Fruit fly (Drosophila melanogaster) Kc167 (cell line): ENCODE measurements around the gene CG31676.

Experiments used
- Myc ChIP-seq: fragments of >200 bp; optimal IDR thresholded peaks from 2 replicates; lab custom pipeline; 2017; ENCODE audit warnings: missing external identifiers
- Sin3A ChIP-seq: fragments of >200 bp; optimal IDR thresholded peaks from 2 replicates; lab custom pipeline; 2018; ENCODE audit warnings: missing external identifiers
- h ChIP-seq: fragments of >200 bp; optimal IDR thresholded peaks from 3 replicates; lab custom pipeline; 2018; ENCODE audit warnings: missing external identifiers
- insv ChIP-seq: fragments of >200 bp; optimal IDR thresholded peaks from 3 replicates; lab custom pipeline; 2018; ENCODE audit warnings: missing external identifiers
- psq ChIP-seq: fragments of >200 bp; optimal IDR thresholded peaks from 2 replicates; lab custom pipeline; 2017; ENCODE audit warnings: missing external identifiers
- ttk ChIP-seq: sonication (Bioruptor generic); optimal IDR thresholded peaks from 2 replicates; lab custom pipeline; 2017; ENCODE audit warnings: missing external identifiers

The CG31676 gene

dm6 chr2L:20828701-20829100 lies 11.8 kb upstream of the CG31676 start:
- TF ChIP-seq insv (no peak), Sin3A (lab: Kevin White, UChicago) (no peak), h (lab: Kevin White, UChicago) (no peak), psq (no peak), ttk (lab: Kevin White, UChicago) (no peak), Myc (lab: Kevin White, UChicago) (no peak)

- no peak for TF ChIP-seq Sin3A (lab: Kevin White, UChicago)
- TF ChIP-seq Myc (lab: Kevin White, UChicago): no peak
- TF ChIP-seq h (lab: Kevin White, UChicago): no peak
- TF ChIP-seq psq: no peak
- no peak for TF ChIP-seq ttk (lab: Kevin White, UChicago)
- no peak for TF ChIP-seq insv
These were observed 11.2 kb upstream of the CG31676 start, which contains the start of gene CG31673 for dm6 chr2L:20829309-20829708. TSS of gene CG31673 (plus strand) at chr2L:20829609.

- TF ChIP-seq Myc (lab: Kevin White, UChicago) (no peak), h (lab: Kevin White, UChicago) (no peak), ttk (lab: Kevin White, UChicago) (no peak), insv (no peak), Sin3A (lab: Kevin White, UChicago) (no peak), psq (no peak)
These were observed 10.7 kb upstream of the CG31676 start for dm6 chr2L:20829755-20830396.

dm6 chr2L:20831060-20831459 lies 9.5 kb upstream of the CG31676 start, which contains the start of gene CG31674:
TSS of gene CG31674 (plus strand) at chr2L:20831262.
- TF ChIP-seq Sin3A (lab: Kevin White, UChicago) (no peak), ttk (lab: Kevin White, UChicago) (no peak), psq (no peak), h (lab: Kevin White, UChicago) (no peak), Myc (lab: Kevin White, UChicago) (no peak), insv (no peak)

dm6 chr2L:20835501-20835900 lies 5.0 kb upstream of the CG31676 start, which contains the start of gene Oseg5:
TSS of gene Oseg5 (minus strand) at chr2L:20835840.
- no peak for TF ChIP-seq h (lab: Kevin White, UChicago)
- TF ChIP-seq psq: no peak
- no peak for TF ChIP-seq Myc (lab: Kevin White, UChicago)
- TF ChIP-seq ttk (lab: Kevin White, UChicago): no peak
- TF ChIP-seq insv: no peak
- TF ChIP-seq Sin3A (lab: Kevin White, UChicago): no peak

dm6 chr2L:20837885-20838284 lies 2.7 kb upstream of the CG31676 start, which contains the start of gene Spn38F:
TSS of gene Spn38F (minus strand) at chr2L:20837985.
- TF ChIP-seq h (lab: Kevin White, UChicago): no peak
- TF ChIP-seq insv: no peak
- TF ChIP-seq psq: no peak
- no peak for TF ChIP-seq Sin3A (lab: Kevin White, UChicago)

DNA sequence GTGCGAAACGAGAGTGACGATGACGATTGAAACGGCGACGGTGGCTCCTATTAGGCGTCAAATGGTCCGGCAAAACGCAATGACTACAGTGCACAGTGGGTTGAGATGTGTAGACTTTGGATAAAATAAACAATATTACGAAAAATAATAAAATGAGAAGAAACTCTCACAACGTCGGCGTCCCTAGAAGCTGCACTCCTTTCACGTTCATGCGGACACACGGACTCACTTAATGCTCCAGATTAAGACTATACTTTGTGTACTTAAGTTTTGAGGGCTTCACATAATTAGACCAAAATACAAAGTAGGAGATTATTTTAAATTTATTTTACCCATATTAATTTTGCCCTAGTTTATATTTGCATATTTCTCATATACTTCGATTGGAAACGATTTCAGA lies 544 bp upstream of the CG31676 start:
- TF ChIP-seq ttk (lab: Kevin White, UChicago) (no peak), psq (no peak), Myc (lab: Kevin White, UChicago) (no peak), insv (no peak), Sin3A (lab: Kevin White, UChicago) (no peak), h (lab: Kevin White, UChicago) (no peak)

- no peak for TF ChIP-seq Myc (lab: Kevin White, UChicago)
- TF ChIP-seq ttk (lab: Kevin White, UChicago): no peak
- TF ChIP-seq Sin3A (lab: Kevin White, UChicago): no peak
- TF ChIP-seq h (lab: Kevin White, UChicago): no peak
- no peak for TF ChIP-seq psq
- no peak for TF ChIP-seq insv
These were observed 3.8 kb downstream of the CG31676 start for dm6 chr2L:20844381-20844780.

- no peak for TF ChIP-seq ttk (lab: Kevin White, UChicago)
- no peak for TF ChIP-seq psq
- no peak for TF ChIP-seq Myc (lab: Kevin White, UChicago)
- TF ChIP-seq insv: no peak
These were observed 8.4 kb downstream of the CG31676 start, which contains the start of gene CG14402 for dm6 chr2L:20849000-20849399. TSS of gene CG14402 (plus strand) at chr2L:20849300.

dm6 chr2L:20851592-20851991 lies 11.0 kb downstream of the CG31676 start:
- TF ChIP-seq ttk (lab: Kevin White, UChicago): no peak
- TF ChIP-seq h (lab: Kevin White, UChicago): no peak
- TF ChIP-seq psq: no peak
- no peak for TF ChIP-seq insv
- TF ChIP-seq Sin3A (lab: Kevin White, UChicago): no peak
- no peak for TF ChIP-seq Myc (lab: Kevin White, UChicago)

- no peak for TF ChIP-seq Sin3A (lab: Kevin White, UChicago)
- no peak for TF ChIP-seq Myc (lab: Kevin White, UChicago)
These were observed 11.6 kb downstream of the CG31676 start, which contains the start of gene twit for dm6 chr2L:20852092-20852628. TSS of gene twit (plus strand) at chr2L:20852578.

dm6 chr2L:20857791-20858190 lies 17.2 kb downstream of the CG31676 start, which contains the start of gene CG14400:
TSS of gene CG14400 (minus strand) at chr2L:20857891.
- TF ChIP-seq Myc (lab: Kevin White, UChicago) (no peak), Sin3A (lab: Kevin White, UChicago) (no peak), ttk (lab: Kevin White, UChicago) (no peak), h (lab: Kevin White, UChicago) (no peak), psq (no peak), insv (no peak)
